Worm (Caenorhabditis elegans) whole organism, dauer: ENCODE data around the gene tag-293.
"Not testable (repeated sequence)": the region's sequence is repeated elsewhere in the genome, so short reads cannot be mapped to it uniquely, and the experiment has no call there.

Source experiments
- unc-62 ChIP-seq: sonication (generic microtip); optimal IDR thresholded peaks from 2 replicates; lab custom pipeline; 2017; ENCODE audit warnings: missing biosample characterization, missing genetic modification reagents, missing genetic modification characterization

Gene tag-293

ce11 chrV:7364059-7364458 lies 8.7 kb upstream of the tag-293 start, which contains the start of gene cyp-35A2:
cyp-35A2 (minus strand) TSS chrV:7364182.
- TF ChIP-seq unc-62 (GFP tag; lab: Kevin White, UChicago), result no peak

- no peak for TF ChIP-seq unc-62 (GFP tag; lab: Kevin White, UChicago)
Observed at ce11 chrV:7361673-7362072, 6.3 kb upstream of the tag-293 start, which contains the start of gene cyp-35A1. cyp-35A1 (minus strand) TSS chrV:7361773.

DNA sequence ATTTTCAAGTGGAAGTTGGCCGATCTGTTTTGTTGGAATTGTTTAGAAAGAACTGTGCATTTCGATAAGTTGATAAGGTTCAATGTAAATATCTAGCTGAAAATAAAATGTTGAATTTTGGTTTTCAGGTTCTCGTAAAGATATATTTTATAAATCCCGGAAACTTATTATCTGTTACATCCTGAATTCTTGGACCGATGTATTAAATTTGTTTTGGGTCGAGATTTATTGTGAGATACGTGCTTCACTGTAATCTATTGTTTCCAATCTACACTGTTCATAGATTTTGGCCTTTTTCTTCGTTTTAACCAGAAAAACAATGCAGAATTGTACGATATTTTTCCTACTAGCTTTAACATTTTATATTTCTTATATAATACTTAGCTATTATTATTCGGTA lies 1.8 kb upstream of the tag-293 start, which contains the start of gene C03G6.6:
TSS of gene C03G6.6 (plus strand) at position 301 of the 400 bp plus-strand sequence.
- no peak for TF ChIP-seq unc-62 (GFP tag; lab: Kevin White, UChicago)

DNA sequence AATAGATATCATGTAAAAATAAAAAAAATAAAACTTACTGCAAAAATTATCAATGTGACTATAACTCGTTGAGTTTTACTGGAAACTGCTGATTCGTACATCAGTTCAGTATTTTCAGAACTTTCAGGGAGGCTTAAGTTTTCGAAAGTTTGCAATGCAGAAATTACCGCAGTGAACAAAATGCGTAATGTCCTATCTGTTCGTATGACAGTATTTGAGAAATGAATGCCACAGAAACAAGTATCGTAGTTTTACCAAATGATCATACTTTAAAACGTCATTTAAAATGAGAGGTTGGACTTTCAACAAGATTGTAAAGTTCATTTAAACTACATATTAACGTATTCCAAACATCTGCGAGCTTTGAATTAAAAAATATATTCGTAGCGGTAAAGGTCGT lies 1.3 kb upstream of the tag-293 start, which contains the start of gene C03G6.21:
TSS of gene C03G6.21 (minus strand) at position 101 of the 400 bp plus-strand sequence.
- no peak for TF ChIP-seq unc-62 (GFP tag; lab: Kevin White, UChicago)

ce11 chrV:7353602-7354001 lies 1.8 kb downstream of the tag-293 start:
- no peak for TF ChIP-seq unc-62 (GFP tag; lab: Kevin White, UChicago)

ce11 chrV:7352186-7353053 lies 2.9 kb downstream of the tag-293 start, which contains the start of the genes srh-231 and srh-275:
srh-231 (minus strand) TSS chrV:7352236.
srh-275 (plus strand) TSS chrV:7353003.
- TF ChIP-seq unc-62 (GFP tag; lab: Kevin White, UChicago), result no peak

DNA sequence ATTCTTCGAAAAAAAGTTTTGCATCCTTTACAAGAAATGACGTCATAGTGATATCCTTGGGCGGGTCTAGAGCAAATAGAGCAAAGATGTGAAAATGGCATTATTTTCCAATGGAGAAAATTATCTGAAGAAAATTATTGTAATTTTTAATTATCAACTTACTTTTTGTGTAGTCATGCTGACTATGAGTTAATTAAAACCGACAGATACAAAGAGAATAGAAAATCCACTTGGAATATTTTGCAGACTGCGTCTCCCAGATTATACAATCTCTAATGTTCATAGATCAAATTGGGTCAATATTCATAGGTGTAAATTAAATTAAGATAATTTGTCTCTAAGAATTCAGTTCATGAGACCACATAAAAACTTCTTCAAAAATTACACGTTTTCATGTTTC lies 5.8 kb downstream of the tag-293 start, which contains the start of gene nhr-149:
TSS of gene nhr-149 (minus strand) at position 101 of the 400 bp plus-strand sequence.
- no peak for TF ChIP-seq unc-62 (GFP tag; lab: Kevin White, UChicago)

DNA sequence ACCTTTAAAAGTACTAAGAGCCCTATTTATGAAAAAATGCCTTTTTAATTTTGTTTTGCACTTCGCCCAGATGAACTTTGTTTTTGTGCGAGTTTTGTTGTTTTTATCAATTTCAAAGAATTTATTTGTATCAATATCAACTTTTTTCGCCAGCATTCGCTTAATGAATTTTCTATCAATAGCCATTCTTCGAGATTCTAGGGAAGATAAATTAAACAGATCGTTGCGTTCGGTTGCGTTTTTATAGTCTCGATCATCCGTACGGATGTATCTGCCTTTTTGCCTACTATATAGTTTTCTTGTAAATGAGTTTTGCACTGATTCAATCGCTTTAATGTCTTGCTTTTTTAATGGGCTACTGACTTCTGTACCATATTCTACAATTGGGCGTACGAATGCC lies 9.9 kb downstream of the tag-293 start, which contains the start of gene nhr-147:
TSS of gene nhr-147 (plus strand) at position 301 of the 400 bp plus-strand sequence.
- not testable (repeated sequence) for TF ChIP-seq unc-62 (GFP tag; lab: Kevin White, UChicago)

ce11 chrV:7343522-7343921 lies 11.8 kb downstream of the tag-293 start, which contains the start of gene srh-244:
srh-244 (plus strand) TSS chrV:7343822.
- no peak for TF ChIP-seq unc-62 (GFP tag; lab: Kevin White, UChicago)

- no peak for TF ChIP-seq unc-62 (GFP tag; lab: Kevin White, UChicago)
Observed at ce11 chrV:7341942-7342341, 13.4 kb downstream of the tag-293 start, which contains the start of the genes nhr-263 and nhr-148. nhr-263 (minus strand) TSS chrV:7342042. nhr-148 (plus strand) TSS chrV:7342156.

DNA sequence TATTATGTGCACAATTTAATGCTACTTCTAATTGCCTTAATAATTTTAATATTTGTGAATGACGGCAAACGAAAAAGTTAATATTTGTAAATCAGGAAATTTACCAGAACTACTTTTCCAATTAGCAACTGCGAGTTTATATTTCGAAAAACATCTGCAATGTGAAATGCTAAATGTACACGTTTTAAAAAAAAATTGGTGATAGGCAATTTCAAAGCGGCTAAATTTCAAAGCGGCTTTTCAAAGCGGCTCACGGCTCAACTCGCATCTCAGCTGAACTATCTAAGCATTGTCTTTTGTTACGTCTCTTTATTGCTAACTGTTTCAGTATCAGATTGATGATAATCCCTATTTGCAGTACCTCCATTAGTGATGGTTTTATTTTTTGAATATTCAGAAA lies 15.5 kb downstream of the tag-293 start, which contains the start of gene srh-187:
TSS of gene srh-187 (minus strand) at position 101 of the 400 bp plus-strand sequence.
- TF ChIP-seq unc-62 (GFP tag; lab: Kevin White, UChicago), result no peak

DNA sequence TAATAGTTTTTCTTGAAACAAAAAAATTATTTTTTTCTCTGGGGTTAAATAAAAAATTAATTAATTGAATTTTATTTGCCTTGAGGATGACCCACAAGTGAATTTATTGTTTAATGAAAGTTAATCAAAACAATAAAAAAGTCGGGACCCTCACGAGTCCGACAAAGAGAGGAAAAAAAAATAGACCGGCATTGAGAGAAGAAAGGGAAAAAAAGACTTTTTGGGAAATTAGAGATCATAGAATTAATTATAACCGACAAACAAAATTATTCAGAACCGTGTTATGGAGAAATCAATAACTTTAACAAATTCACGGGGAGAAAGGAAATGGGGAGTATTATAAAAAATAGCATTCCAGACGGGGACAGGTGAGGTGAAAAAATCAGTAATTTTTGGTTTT lies 18.1 kb downstream of the tag-293 start, which contains the start of gene F10G2.7:
TSS of gene F10G2.7 (minus strand) at position 101 of the 400 bp plus-strand sequence.
- TF ChIP-seq unc-62 (GFP tag; lab: Kevin White, UChicago), result not testable (repeated sequence)

DNA sequence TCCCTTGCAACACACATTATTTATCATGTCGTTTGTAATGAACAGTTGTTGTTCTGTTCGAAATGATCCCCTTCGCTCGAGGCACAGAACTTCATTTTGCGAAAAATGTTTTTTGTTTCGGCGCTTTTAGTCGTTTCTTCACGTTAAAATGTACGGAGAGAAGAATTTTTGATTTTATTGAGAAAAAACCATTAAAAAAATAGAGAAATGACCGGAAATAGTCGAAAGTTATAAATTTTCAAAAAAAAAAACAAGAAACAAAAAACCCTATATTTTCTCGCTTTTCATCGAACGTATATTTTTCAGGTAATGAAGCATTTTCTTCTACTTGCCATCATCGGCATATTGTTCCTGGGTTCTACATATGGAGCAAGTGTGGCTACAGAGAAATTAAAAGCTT lies 23.1 kb downstream of the tag-293 start, which contains the start of gene F10G2.1:
TSS of gene F10G2.1 (plus strand) at position 301 of the 400 bp plus-strand sequence.
- TF ChIP-seq unc-62 (GFP tag; lab: Kevin White, UChicago), result no peak

DNA sequence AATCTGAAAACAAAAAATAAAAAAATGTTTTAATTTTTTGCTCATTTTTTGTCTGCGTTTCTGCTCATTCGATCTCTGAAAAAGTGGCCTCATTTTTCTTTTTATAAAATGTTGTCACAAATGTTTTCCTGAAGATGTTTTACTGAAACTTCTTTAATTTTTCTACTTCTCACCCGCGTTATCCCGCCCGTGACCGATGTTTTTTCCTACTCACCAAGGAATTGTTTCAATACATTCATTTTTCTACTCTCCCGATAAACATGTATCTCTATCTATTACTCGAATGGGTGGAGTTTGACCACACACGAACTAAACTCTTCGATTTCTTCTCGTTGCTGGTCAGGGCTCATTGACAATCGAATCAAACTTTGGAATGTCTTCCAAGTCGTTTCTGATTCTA lies 24.5 kb downstream of the tag-293 start, which contains the start of gene F10G2.2:
TSS of gene F10G2.2 (plus strand) at position 301 of the 400 bp plus-strand sequence.
- no peak for TF ChIP-seq unc-62 (GFP tag; lab: Kevin White, UChicago)

DNA sequence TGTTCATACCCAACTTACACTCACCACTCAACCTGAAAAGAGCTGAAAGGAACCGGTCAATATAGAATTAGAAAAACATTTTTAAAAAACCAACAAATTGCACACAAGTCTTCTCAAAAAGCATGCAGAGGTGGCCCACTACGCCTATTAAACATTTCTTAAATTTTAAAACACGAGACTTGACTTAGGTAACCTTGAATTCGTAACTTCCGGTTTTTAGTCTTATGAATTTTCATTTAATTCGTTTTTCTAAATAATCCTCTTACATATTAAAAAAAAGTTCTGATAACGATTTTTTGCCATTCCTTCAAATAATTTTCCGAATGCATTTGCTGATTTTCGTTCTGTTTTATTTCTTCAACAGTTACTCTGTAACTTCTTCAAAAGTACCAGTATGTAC lies 27.3 kb downstream of the tag-293 start, which contains the start of gene clec-7:
TSS of gene clec-7 (plus strand) at position 301 of the 400 bp plus-strand sequence.
- TF ChIP-seq unc-62 (GFP tag; lab: Kevin White, UChicago), result no peak
